Fruit fly (Drosophila melanogaster) whole organism, adult: ENCODE data around the gene CG16800.

Experiments used
- CG11617 ChIP-seq: fragments of 200-800 bp; sonication (Bioruptor generic); optimal IDR thresholded peaks from 2 replicates; lab custom pipeline; 2017; ENCODE audit warnings: mild to moderate bottlenecking, missing biosample characterization, missing genetic modification reagents, missing genetic modification characterization
- CG12768 ChIP-seq: fragments of 200-800 bp; sonication (Bioruptor generic); optimal IDR thresholded peaks from 2 replicates; lab custom pipeline; 2017; ENCODE audit warnings: missing biosample characterization, missing genetic modification characterization, mild to moderate bottlenecking, moderate library complexity, missing genetic modification reagents
- CG14711 ChIP-seq: fragments of 200-800 bp; sonication (Bioruptor generic); optimal IDR thresholded peaks from 2 replicates; lab custom pipeline; 2018; ENCODE audit warnings: missing biosample characterization, mild to moderate bottlenecking, missing genetic modification characterization, moderate library complexity
- CG1620 ChIP-seq: fragments of 200-800 bp; sonication (Bioruptor generic); optimal IDR thresholded peaks from 2 replicates; lab custom pipeline; 2016; ENCODE audit warnings: missing biosample characterization, missing genetic modification characterization
- CG33017 ChIP-seq: fragments of 200-800 bp; sonication (Bioruptor generic); optimal IDR thresholded peaks from 2 replicates; lab custom pipeline; 2018; ENCODE audit warnings: missing biosample characterization, mild to moderate bottlenecking, missing genetic modification characterization, moderate library complexity
- CG5204 ChIP-seq: fragments of 200-800 bp; sonication (Bioruptor generic); optimal IDR thresholded peaks from 2 replicates; lab custom pipeline; 2016; ENCODE audit warnings: missing biosample characterization, missing genetic modification characterization
- CG7045 ChIP-seq: fragments of 200-800 bp; sonication (Bioruptor generic); optimal IDR thresholded peaks from 2 replicates; lab custom pipeline; 2017; ENCODE audit warnings: missing biosample characterization, mild to moderate bottlenecking, missing genetic modification characterization
- CG7101 ChIP-seq: fragments of 200-800 bp; sonication (Bioruptor generic); optimal IDR thresholded peaks from 2 replicates; lab custom pipeline; 2018; ENCODE audit warnings: missing biosample characterization, mild to moderate bottlenecking, missing genetic modification characterization, moderate library complexity
- Clk ChIP-seq: fragments of 200-800 bp; sonication (Bioruptor generic); optimal IDR thresholded peaks from 2 replicates; lab custom pipeline; 2017; ENCODE audit warnings: missing biosample characterization, missing genetic modification characterization
- Crg-1 ChIP-seq: fragments of 200-800 bp; sonication (Bioruptor generic); optimal IDR thresholded peaks from 2 replicates; lab custom pipeline; 2016; ENCODE audit warnings: missing biosample characterization, missing genetic modification characterization
- Hr96 ChIP-seq: fragments of 200-800 bp; sonication (Bioruptor generic); optimal IDR thresholded peaks from 2 replicates; lab custom pipeline; 2016; ENCODE audit warnings: missing biosample characterization, missing genetic modification characterization
- Mnt ChIP-seq: fragments of 200-800 bp; sonication (Bioruptor generic); optimal IDR thresholded peaks from 2 replicates; lab custom pipeline; 2016; ENCODE audit warnings: missing biosample characterization, mild to moderate bottlenecking, missing genetic modification characterization
- bab1 ChIP-seq: fragments of 200-800 bp; sonication (Bioruptor generic); optimal IDR thresholded peaks from 3 replicates; lab custom pipeline; 2019; ENCODE audit warnings: missing biosample characterization, mild to moderate bottlenecking, missing genetic modification characterization, moderate library complexity
- cic ChIP-seq: fragments of 200-800 bp; sonication (Bioruptor generic); optimal IDR thresholded peaks from 2 replicates; lab custom pipeline; 2017; ENCODE audit warnings: missing biosample characterization, mild to moderate bottlenecking, missing genetic modification characterization, moderate library complexity
- cnc ChIP-seq, 2 experiments: fragments of >200 bp; optimal IDR thresholded peaks; 2 replicates each; lab custom pipeline; 2017
- kay ChIP-seq: fragments of 200-800 bp; sonication (Bioruptor generic); peaks from one replicate; lab custom pipeline; 2016; ENCODE audit warnings: missing biosample characterization, missing genetic modification characterization, borderline replicate concordance
- ovo ChIP-seq: fragments of 200-800 bp; sonication (Bioruptor generic); optimal IDR thresholded peaks from 2 replicates; lab custom pipeline; 2016; ENCODE audit warnings: missing biosample characterization, missing genetic modification characterization
- pad ChIP-seq: fragments of 200-800 bp; sonication (Bioruptor generic); optimal IDR thresholded peaks from 3 replicates; lab custom pipeline; 2017; ENCODE audit warnings: missing biosample characterization, missing genetic modification characterization, mild to moderate bottlenecking, moderate library complexity, missing genetic modification reagents
- tj ChIP-seq: fragments of 200-800 bp; sonication (Bioruptor generic); optimal IDR thresholded peaks from 3 replicates; lab custom pipeline; 2017; ENCODE audit warnings: missing biosample characterization, mild to moderate bottlenecking, missing genetic modification characterization, moderate library complexity
- toe ChIP-seq: fragments of 200-800 bp; sonication (Bioruptor generic); optimal IDR thresholded peaks from 2 replicates; lab custom pipeline; 2016; ENCODE audit warnings: missing biosample characterization, missing genetic modification characterization

Gene CG16800

dm6 chr2L:12974562-12975366, 8.4 kb downstream of the CG16800 start:
- TF ChIP-seq CG11617 (GFP tag; lab: Kevin White, UChicago) (no peak), cic (no peak), bab1 (GFP tag; lab: Kevin White, UChicago) (no peak), CG1620 (GFP tag; lab: Kevin White, UChicago) (no peak), CG5204 (GFP tag; lab: Kevin White, UChicago) (no peak), kay (GFP tag; lab: Kevin White, UChicago) (peak; percentile 93), CG7045 (no peak), CG12768 (GFP tag; lab: Kevin White, UChicago) (no peak), toe (GFP tag; lab: Kevin White, UChicago) (no peak), tj (GFP tag; lab: Kevin White, UChicago) (peak; percentile 82)

- TF ChIP-seq Hr96 (GFP tag; lab: Kevin White, UChicago), result no peak
- TF ChIP-seq kay (GFP tag; lab: Kevin White, UChicago), result peak; percentile 82
Measured at dm6 chr2L:12975367-12975655, 8.9 kb downstream of the CG16800 start.

DNA sequence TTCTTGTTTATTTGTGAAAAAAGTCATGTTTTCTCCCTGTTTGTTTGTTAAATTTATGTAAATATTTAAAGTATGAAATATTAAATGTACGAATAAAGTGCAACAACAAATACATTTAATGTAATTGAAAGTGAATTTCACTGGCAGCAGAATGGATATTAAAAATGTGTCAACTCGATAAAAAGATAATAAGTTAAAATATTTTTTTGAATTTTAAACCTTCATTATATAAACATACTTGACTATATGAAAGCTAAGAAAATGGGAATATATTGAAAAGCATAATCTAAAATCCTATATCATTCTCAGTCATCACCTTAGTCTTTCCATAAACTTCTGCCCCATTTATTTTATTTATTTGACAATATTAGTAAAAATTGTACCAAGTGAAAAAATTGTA, 12.1 kb downstream of the CG16800 start, which contains the start of gene Vha68-3:
Gene Vha68-3 (plus strand): TSS at position 301 of the 400 bp plus-strand sequence.
- no peak for TF ChIP-seq CG1620 (GFP tag; lab: Kevin White, UChicago)
- no peak for TF ChIP-seq cic
- TF ChIP-seq CG7101 (tag; lab: Kevin White, UChicago), result no peak
- no peak for TF ChIP-seq pad
- TF ChIP-seq CG14711 (tag; lab: Kevin White, UChicago), result no peak
- TF ChIP-seq Mnt, result no peak
- TF ChIP-seq Clk (GFP tag; lab: Kevin White, UChicago), result no peak
- no peak for TF ChIP-seq bab1 (GFP tag; lab: Kevin White, UChicago)
- TF ChIP-seq Hr96 (GFP tag; lab: Kevin White, UChicago), result no peak
- no peak for TF ChIP-seq CG12768 (GFP tag; lab: Kevin White, UChicago)
- TF ChIP-seq CG7045, result no peak
- no peak for TF ChIP-seq ovo (GFP tag; lab: Kevin White, UChicago)
- no peak for TF ChIP-seq toe (GFP tag; lab: Kevin White, UChicago)
- no peak for TF ChIP-seq CG33017 (tag; lab: Kevin White, UChicago)
- TF ChIP-seq CG11617 (GFP tag; lab: Kevin White, UChicago), result no peak
- TF ChIP-seq CG5204 (GFP tag; lab: Kevin White, UChicago), result no peak

dm6 chr2L:12982107-12982506, 15.7 kb downstream of the CG16800 start:
- TF ChIP-seq toe (GFP tag; lab: Kevin White, UChicago), result no peak
- peak; percentile 19 for TF ChIP-seq kay (GFP tag; lab: Kevin White, UChicago)

- no peak for TF ChIP-seq Hr96 (GFP tag; lab: Kevin White, UChicago)
- TF ChIP-seq CG5204 (GFP tag; lab: Kevin White, UChicago), result no peak
- no peak for TF ChIP-seq Crg-1 (GFP tag; lab: Kevin White, UChicago)
- no peak for TF ChIP-seq tj (GFP tag; lab: Kevin White, UChicago)
- TF ChIP-seq CG12768 (GFP tag; lab: Kevin White, UChicago), result no peak
- no peak for TF ChIP-seq CG11617 (GFP tag; lab: Kevin White, UChicago)
- TF ChIP-seq CG1620 (GFP tag; lab: Kevin White, UChicago), result no peak
- no peak for TF ChIP-seq CG33017 (tag; lab: Kevin White, UChicago)
Measured at dm6 chr2L:12985043-12985442, 18.7 kb downstream of the CG16800 start.

dm6 chr2L:13000393-13001001, 34.1 kb downstream of the CG16800 start, which contains the start of gene Yip1d1:
Gene Yip1d1 (minus strand): TSS chr2L:13000635.
- TF ChIP-seq cic, result peak; percentile 19
- peak; percentile 94 for TF ChIP-seq kay (GFP tag; lab: Kevin White, UChicago)
- no peak for TF ChIP-seq CG11617 (GFP tag; lab: Kevin White, UChicago)
- TF ChIP-seq bab1 (GFP tag; lab: Kevin White, UChicago), result peak; percentile 49

DNA sequence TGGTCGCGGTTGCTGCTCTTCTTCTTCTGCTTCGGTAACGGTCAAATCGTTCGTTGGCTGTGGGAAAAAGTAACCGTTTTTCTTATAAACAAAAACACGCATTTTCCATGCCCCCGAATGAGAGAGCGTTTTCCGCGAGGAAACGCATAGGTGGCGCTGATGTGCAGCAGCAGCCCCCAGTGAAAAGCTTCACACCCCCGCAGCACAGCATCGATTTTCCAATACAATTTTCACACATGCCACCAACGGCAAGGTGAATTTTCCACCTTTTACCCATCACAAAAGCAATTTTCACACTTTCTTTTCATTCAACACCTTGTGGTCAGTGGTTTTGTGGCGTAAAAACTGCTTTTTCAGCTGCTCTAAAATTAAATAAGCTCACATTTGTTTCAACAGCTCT, 37.3 kb downstream of the CG16800 start:
- TF ChIP-seq ovo (GFP tag; lab: Kevin White, UChicago) (no peak), Clk (GFP tag; lab: Kevin White, UChicago) (no peak), CG1620 (GFP tag; lab: Kevin White, UChicago) (no peak), CG7101 (tag; lab: Kevin White, UChicago) (no peak), pad (no peak), cnc (optimal IDR thresholded peaks at IDR 0.05; lab: Kevin White, UChicago) (no peak), CG14711 (tag; lab: Kevin White, UChicago) (no peak), CG33017 (tag; lab: Kevin White, UChicago) (no peak), kay (GFP tag; lab: Kevin White, UChicago) (no peak), Crg-1 (GFP tag; lab: Kevin White, UChicago) (no peak), tj (GFP tag; lab: Kevin White, UChicago) (no peak), bab1 (GFP tag; lab: Kevin White, UChicago) (no peak), cic (no peak), CG11617 (GFP tag; lab: Kevin White, UChicago) (no peak), CG5204 (GFP tag; lab: Kevin White, UChicago) (no peak), toe (GFP tag; lab: Kevin White, UChicago) (no peak), Hr96 (GFP tag; lab: Kevin White, UChicago) (no peak)
